Fruit fly (Drosophila melanogaster) whole organism, prepupa: Measurements from ENCODE around the gene CG14020.

ENCODE experiments used
- Blimp-1 ChIP-seq: fragments of 200-800 bp; sonication (Bioruptor generic); optimal IDR thresholded peaks from 3 replicates; lab custom pipeline; 2017; ENCODE audit warnings: missing biosample characterization, missing genetic modification characterization, mild to moderate bottlenecking, moderate library complexity, missing genetic modification reagents
- CG10631 ChIP-seq: fragments of 200-800 bp; sonication (Bioruptor generic); optimal IDR thresholded peaks from 2 replicates; lab custom pipeline; 2016; ENCODE audit warnings: missing biosample characterization, missing genetic modification characterization
- CG11294 ChIP-seq: fragments of 200-800 bp; sonication (Bioruptor generic); IDR thresholded peaks from 2 replicates; pipeline ENCODE4 v1.3.6; 2022; ENCODE audit warnings: missing biosample characterization, missing genetic modification characterization
- CG11762 ChIP-seq: fragments of 200-800 bp; sonication (Bioruptor generic); optimal IDR thresholded peaks from 3 replicates; lab custom pipeline; 2016; ENCODE audit warnings: missing biosample characterization, missing genetic modification characterization; ENCODE audit not compliant: insufficient read depth
- CG11902 ChIP-seq: fragments of 200-800 bp; sonication (Bioruptor generic); optimal IDR thresholded peaks from 3 replicates; lab custom pipeline; 2016; ENCODE audit warnings: missing biosample characterization, missing genetic modification characterization
- CG15336 ChIP-seq: fragments of 200-800 bp; sonication (Bioruptor generic); IDR thresholded peaks from 2 replicates; pipeline ENCODE4 v1.3.6; 2022; ENCODE audit warnings: missing biosample characterization, missing genetic modification characterization
- CG1621 ChIP-seq: fragments of 200-800 bp; sonication (Bioruptor generic); optimal IDR thresholded peaks from 3 replicates; lab custom pipeline; 2018; ENCODE audit warnings: missing biosample characterization, mild to moderate bottlenecking, missing genetic modification characterization
- CG16779 ChIP-seq: fragments of 200-800 bp; sonication (Bioruptor generic); optimal IDR thresholded peaks from 3 replicates; lab custom pipeline; 2017; ENCODE audit warnings: missing biosample characterization, mild to moderate bottlenecking, missing genetic modification characterization
- CG3032 ChIP-seq: fragments of 200-800 bp; optimal IDR thresholded peaks from 2 replicates; lab custom pipeline; 2019; ENCODE audit warnings: missing biosample characterization, mild to moderate bottlenecking, missing genetic modification characterization, moderate library complexity
- CG31627 ChIP-seq: fragments of 200-800 bp; sonication (Bioruptor generic); optimal IDR thresholded peaks from 3 replicates; lab custom pipeline; 2016; ENCODE audit warnings: missing biosample characterization, missing genetic modification characterization
- CG32006 ChIP-seq: fragments of 200-800 bp; sonication (Bioruptor generic); optimal IDR thresholded peaks from 3 replicates; lab custom pipeline; 2017; ENCODE audit warnings: missing biosample characterization, mild to moderate bottlenecking, missing genetic modification characterization
- CG4318 ChIP-seq: fragments of 200-800 bp; sonication (Bioruptor generic); optimal IDR thresholded peaks from 3 replicates; lab custom pipeline; 2017; ENCODE audit warnings: missing biosample characterization, mild to moderate bottlenecking, missing genetic modification characterization
- CG6276 ChIP-seq: fragments of 200-800 bp; sonication (Bioruptor generic); optimal IDR thresholded peaks from 2 replicates; lab custom pipeline; 2017; ENCODE audit warnings: missing biosample characterization, mild to moderate bottlenecking, missing genetic modification characterization
- CG6808 ChIP-seq: fragments of 200-800 bp; sonication (Bioruptor generic); optimal IDR thresholded peaks from 3 replicates; lab custom pipeline; 2017; ENCODE audit warnings: missing biosample characterization, missing genetic modification characterization, mild to moderate bottlenecking, moderate library complexity, missing genetic modification reagents
- CG6854 ChIP-seq: fragments of 200-800 bp; sonication (Bioruptor generic); optimal IDR thresholded peaks from 2 replicates; lab custom pipeline; 2017; ENCODE audit warnings: missing biosample characterization, mild to moderate bottlenecking, missing genetic modification characterization
- CG8319 ChIP-seq: fragments of 200-800 bp; sonication (Bioruptor generic); optimal IDR thresholded peaks from 3 replicates; lab custom pipeline; 2016; ENCODE audit warnings: missing biosample characterization, missing genetic modification characterization
- CG8632 ChIP-seq: fragments of 200-800 bp; sonication (Bioruptor generic); optimal IDR thresholded peaks from 3 replicates; lab custom pipeline; 2016; ENCODE audit warnings: missing biosample characterization, missing genetic modification characterization
- CG9139 ChIP-seq: fragments of 200-800 bp; sonication (Bioruptor generic); optimal IDR thresholded peaks from 3 replicates; lab custom pipeline; 2017; ENCODE audit warnings: missing biosample characterization, mild to moderate bottlenecking, missing genetic modification characterization
- Eip75B ChIP-seq: fragments of 200-800 bp; sonication (Bioruptor generic); optimal IDR thresholded peaks from 3 replicates; lab custom pipeline; 2016; ENCODE audit warnings: missing biosample characterization, missing genetic modification characterization
- Eip78C ChIP-seq: fragments of 200-800 bp; sonication (Bioruptor generic); peaks from one replicate; lab custom pipeline; 2016; ENCODE audit warnings: missing biosample characterization, missing genetic modification characterization
- Eip93F ChIP-seq: fragments of 200-800 bp; sonication (Bioruptor generic); optimal IDR thresholded peaks from 2 replicates; lab custom pipeline; 2016; ENCODE audit warnings: missing biosample characterization, mild to moderate bottlenecking, missing genetic modification characterization
- Ets96B ChIP-seq: fragments of 200-800 bp; optimal IDR thresholded peaks from 2 replicates; lab custom pipeline; 2019; ENCODE audit warnings: missing biosample characterization, mild to moderate bottlenecking, missing genetic modification characterization, moderate library complexity
- Gug ChIP-seq: fragments of 200-800 bp; sonication (Bioruptor generic); IDR thresholded peaks from 2 replicates; pipeline ENCODE4 v1.3.6; 2022; ENCODE audit warnings: missing biosample characterization, missing genetic modification characterization
- Hr38 ChIP-seq: sonication (Bioruptor generic); optimal IDR thresholded peaks from 2 replicates; lab custom pipeline; 2016; ENCODE audit warnings: missing biosample characterization, missing genetic modification characterization
- Hr39 ChIP-seq: fragments of 200-800 bp; sonication (Bioruptor generic); optimal IDR thresholded peaks from 2 replicates; lab custom pipeline; 2016; ENCODE audit warnings: missing biosample characterization, missing genetic modification characterization
- Hr4 ChIP-seq: fragments of 200-800 bp; sonication (Bioruptor generic); optimal IDR thresholded peaks from 3 replicates; lab custom pipeline; 2016; ENCODE audit warnings: missing biosample characterization, missing genetic modification characterization
- Met ChIP-seq: fragments of 200-800 bp; sonication (Bioruptor generic); optimal IDR thresholded peaks from 3 replicates; lab custom pipeline; 2016; ENCODE audit warnings: missing biosample characterization, missing genetic modification characterization
- OdsH ChIP-seq: fragments of 200-800 bp; sonication (Bioruptor generic); optimal IDR thresholded peaks from 3 replicates; lab custom pipeline; 2016; ENCODE audit warnings: missing biosample characterization, missing genetic modification characterization
- Smox ChIP-seq: fragments of 200-800 bp; sonication (Bioruptor generic); optimal IDR thresholded peaks from 3 replicates; lab custom pipeline; 2016; ENCODE audit warnings: missing biosample characterization, missing genetic modification characterization
- Sox102F ChIP-seq: fragments of 200-800 bp; sonication (Bioruptor generic); optimal IDR thresholded peaks from 2 replicates; lab custom pipeline; 2016; ENCODE audit warnings: missing biosample characterization, mild to moderate bottlenecking, missing genetic modification characterization
- Sox15 ChIP-seq: fragments of 200-800 bp; sonication (Bioruptor generic); optimal IDR thresholded peaks from 3 replicates; lab custom pipeline; 2016; ENCODE audit warnings: missing biosample characterization, missing genetic modification characterization
- achi ChIP-seq: fragments of 200-800 bp; sonication (Bioruptor generic); optimal IDR thresholded peaks from 3 replicates; lab custom pipeline; 2016; ENCODE audit warnings: missing biosample characterization, missing genetic modification characterization
- acj6 ChIP-seq: fragments of 200-800 bp; sonication (Bioruptor generic); optimal IDR thresholded peaks from 3 replicates; lab custom pipeline; 2016; ENCODE audit warnings: missing biosample characterization, missing genetic modification characterization
- cyc ChIP-seq: fragments of 200-800 bp; sonication (Bioruptor generic); optimal IDR thresholded peaks from 3 replicates; lab custom pipeline; 2016; ENCODE audit warnings: missing biosample characterization, missing genetic modification characterization
- dac ChIP-seq: fragments of 200-800 bp; sonication (Bioruptor generic); optimal IDR thresholded peaks from 2 replicates; lab custom pipeline; 2017; ENCODE audit warnings: missing biosample characterization, mild to moderate bottlenecking, missing genetic modification characterization
- dsx ChIP-seq: fragments of 200-800 bp; optimal IDR thresholded peaks from 3 replicates; lab custom pipeline; 2019; ENCODE audit warnings: missing biosample characterization, mild to moderate bottlenecking, missing genetic modification characterization, moderate library complexity; ENCODE audit not compliant: poor library complexity, severe bottlenecking
- eg ChIP-seq: fragments of 200-800 bp; sonication (Bioruptor generic); IDR thresholded peaks from 3 replicates; pipeline ENCODE4 v1.3.6; 2022; ENCODE audit warnings: missing biosample characterization, missing genetic modification characterization
- esn ChIP-seq: fragments of 200-800 bp; sonication (Bioruptor generic); optimal IDR thresholded peaks from 2 replicates; lab custom pipeline; 2016; ENCODE audit warnings: missing biosample characterization, mild to moderate bottlenecking, missing genetic modification characterization, moderate library complexity
- fd59A ChIP-seq: fragments of 200-800 bp; sonication (Bioruptor generic); optimal IDR thresholded peaks from 2 replicates; lab custom pipeline; 2017; ENCODE audit warnings: missing biosample characterization, mild to moderate bottlenecking, missing genetic modification characterization, missing genetic modification reagents
- fd85E ChIP-seq: fragments of 200-800 bp; sonication (Bioruptor generic); optimal IDR thresholded peaks from 3 replicates; lab custom pipeline; 2016; ENCODE audit warnings: missing biosample characterization, missing genetic modification characterization
- lz ChIP-seq: fragments of 200-800 bp; sonication (Bioruptor generic); optimal IDR thresholded peaks from 3 replicates; lab custom pipeline; 2016; ENCODE audit warnings: missing biosample characterization, missing genetic modification characterization
- net ChIP-seq: fragments of 200-800 bp; sonication (Bioruptor generic); optimal IDR thresholded peaks from 3 replicates; lab custom pipeline; 2016; ENCODE audit warnings: missing biosample characterization, missing genetic modification characterization
- pdm3 ChIP-seq: fragments of 200-800 bp; sonication (Bioruptor generic); optimal IDR thresholded peaks from 3 replicates; lab custom pipeline; 2016; ENCODE audit warnings: missing biosample characterization, missing genetic modification characterization
- ss ChIP-seq, 2 experiments: fragments of 200-800 bp; sonication (Bioruptor generic); optimal IDR thresholded peaks; 2 replicates in 1 of 2; 3 replicates in 1 of 2; lab custom pipeline; 2017 to 2018; ENCODE audit warnings: mild to moderate bottlenecking in 2 of 2, missing biosample characterization in 2 of 2, missing genetic modification characterization in 2 of 2, moderate library complexity in 1 of 2
- svp ChIP-seq: fragments of 200-800 bp; sonication (Bioruptor generic); peaks from one replicate; lab custom pipeline; 2016; ENCODE audit warnings: missing biosample characterization, missing genetic modification characterization
- topi ChIP-seq: fragments of 200-800 bp; sonication (Bioruptor generic); optimal IDR thresholded peaks from 3 replicates; lab custom pipeline; 2016; ENCODE audit warnings: missing biosample characterization, missing genetic modification characterization
- vri ChIP-seq: fragments of 200-800 bp; sonication (Bioruptor generic); optimal IDR thresholded peaks from 3 replicates; lab custom pipeline; 2016; ENCODE audit warnings: missing biosample characterization, mild to moderate bottlenecking, missing genetic modification characterization

Gene CG14020

dm6 chr2L:5546518-5547287 is 29.2 kb downstream of the CG14020 start, which contains the start of gene Oscillin (continued):
- TF ChIP-seq cyc (GFP tag; lab: Kevin White, UChicago) (peak; percentile 65), pdm3 (GFP tag; lab: Kevin White, UChicago) (peak; percentile 39), CG3032 (tag; lab: Kevin White, UChicago) (peak; percentile 80), CG31627 (peak; percentile 68), fd59A (GFP tag; lab: Kevin White, UChicago) (peak; percentile 6), esn (GFP tag; lab: Kevin White, UChicago) (peak; percentile 53), topi (peak; percentile 81), ss (GFP tag; optimal IDR thresholded peaks at IDR 0.05; lab: Kevin White, UChicago) (peak; percentile 55 to 80), CG1621 (no peak), fd85E (peak; percentile 18), CG11762 (peak; percentile 66), lz (GFP tag; lab: Kevin White, UChicago) (peak; percentile 70), CG6808 (GFP tag; lab: Kevin White, UChicago) (peak; percentile 77), dac (GFP tag; lab: Kevin White, UChicago) (no peak), eg (GFP tag; lab: Robert Waterston, UW) (peak; percentile 86), Gug (GFP tag; lab: Robert Waterston, UW) (peak; percentile 63), dsx (GFP tag; lab: Kevin White, UChicago) (peak; percentile 71), CG16779 (tag; lab: Kevin White, UChicago) (peak; percentile 22), CG4318 (GFP tag; lab: Kevin White, UChicago) (no peak), Eip75B (peak; percentile 70), Sox15 (GFP tag; lab: Kevin White, UChicago) (peak; percentile 55), OdsH (GFP tag; lab: Kevin White, UChicago) (peak; percentile 37), Met (GFP tag; lab: Kevin White, UChicago) (peak; percentile 53), CG8319 (GFP tag; lab: Kevin White, UChicago) (peak; percentile 52), CG32006 (GFP tag; lab: Kevin White, UChicago) (peak; percentile 78), CG11902 (GFP tag; lab: Kevin White, UChicago) (peak; percentile 52), CG11294 (peak; percentile 30), CG6276 (peak; percentile 55), CG10631 (GFP tag; lab: Kevin White, UChicago) (peak; percentile 58), CG8632 (GFP tag; lab: Kevin White, UChicago) (peak; percentile 70), Blimp-1 (GFP tag; lab: Kevin White, UChicago) (peak; percentile 97), CG15336 (GFP tag; lab: Robert Waterston, UW) (peak; percentile 73), Hr4 (GFP tag; lab: Kevin White, UChicago) (peak; percentile 65), CG9139 (GFP tag; lab: Kevin White, UChicago) (no peak), Smox (peak; percentile 65), net (GFP tag; lab: Kevin White, UChicago) (peak; percentile 80)

dm6 chr2L:5547288-5547777 is 29.8 kb downstream of the CG14020 start:
- TF ChIP-seq ss (GFP tag; optimal IDR thresholded peaks at IDR 0.05; lab: Kevin White, UChicago) (no peak), vri (GFP tag; lab: Kevin White, UChicago) (peak; percentile 5), Sox102F (GFP tag; lab: Kevin White, UChicago) (no peak), Eip93F (peak; percentile 25), svp (GFP tag; lab: Kevin White, UChicago) (peak; percentile 62), Ets96B (tag; lab: Kevin White, UChicago) (no peak), CG1621 (no peak), Hr39 (GFP tag; lab: Kevin White, UChicago) (no peak), CG4318 (GFP tag; lab: Kevin White, UChicago) (no peak), net (GFP tag; lab: Kevin White, UChicago) (no peak), acj6 (GFP tag; lab: Kevin White, UChicago) (no peak), CG8319 (GFP tag; lab: Kevin White, UChicago) (no peak), CG11294 (no peak), CG3032 (tag; lab: Kevin White, UChicago) (no peak), CG6276 (no peak), Eip78C (GFP tag; lab: Kevin White, UChicago) (no peak), CG31627 (no peak), Hr38 (GFP tag; lab: Kevin White, UChicago) (no peak), Smox (no peak), achi (GFP tag; lab: Kevin White, UChicago) (no peak), CG15336 (GFP tag; lab: Robert Waterston, UW) (no peak), Blimp-1 (GFP tag; lab: Kevin White, UChicago) (peak; percentile 1), CG16779 (tag; lab: Kevin White, UChicago) (no peak), eg (GFP tag; lab: Robert Waterston, UW) (no peak), CG8632 (GFP tag; lab: Kevin White, UChicago) (no peak), CG6854 (GFP tag; lab: Kevin White, UChicago) (no peak)
- TF ChIP-seq, all 60 proteins: peak for 4
